Fruit fly (Drosophila melanogaster): ENCODE results near the gene CG16854.

Gene CG16854

DNA sequence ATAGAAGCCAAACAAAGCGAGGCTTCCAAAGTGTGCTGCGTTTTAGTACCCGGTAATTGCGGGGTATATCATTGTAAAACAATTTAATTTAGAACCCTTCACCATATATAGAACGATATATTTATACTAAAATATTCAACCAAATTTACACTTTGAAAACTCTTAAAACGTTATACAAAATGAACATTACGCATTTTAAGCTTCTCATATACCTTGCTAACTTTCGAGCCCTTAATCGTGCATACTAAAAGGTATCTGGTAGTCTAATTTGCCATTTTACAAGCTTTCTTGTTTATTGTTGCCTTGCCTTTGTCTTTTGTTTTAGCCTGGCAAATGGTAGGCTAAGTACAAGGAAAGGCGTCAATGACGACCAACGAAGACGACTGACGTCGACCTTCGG, 18.6 kb upstream of the CG16854 start:
- TF ChIP-seq OdsH (GFP tag; optimal IDR thresholded peaks at IDR 0.05) (no peak), Vsx2 (GFP tag; optimal IDR thresholded peaks at IDR 0.05; ENCODE audit: partially characterized antibody) (no peak), pan (optimal IDR thresholded peaks at IDR 0.05) (peak; percentile 21), br (GFP tag; optimal IDR thresholded peaks at IDR 0.05) (peak; percentile 11), Abd-B (GFP tag; optimal IDR thresholded peaks at IDR 0.05) (no peak), woc (GFP tag; optimal IDR thresholded peaks at IDR 0.05) (peak; percentile 55)

dm6 chr2L:11068441-11068840, 18.1 kb upstream of the CG16854 start:
- TF ChIP-seq Mio (GFP tag; optimal IDR thresholded peaks at IDR 0.05) (no peak), CG9705 (GFP tag; optimal IDR thresholded peaks at IDR 0.05) (no peak), Dif (GFP tag; optimal IDR thresholded peaks at IDR 0.05; ENCODE audit: partially characterized antibody) (no peak), psq (GFP tag; optimal IDR thresholded peaks at IDR 0.05) (no peak), dmrt93B (GFP tag; optimal IDR thresholded peaks at IDR 0.05) (no peak), tai (GFP tag; optimal IDR thresholded peaks at IDR 0.05) (no peak), fru (GFP tag; optimal IDR thresholded peaks at IDR 0.05) (no peak), Vsx2 (GFP tag; optimal IDR thresholded peaks at IDR 0.05; ENCODE audit: partially characterized antibody) (no peak), sage (GFP tag; optimal IDR thresholded peaks at IDR 0.05) (no peak), rgr (GFP tag; optimal IDR thresholded peaks at IDR 0.05) (no peak), h (GFP tag; optimal IDR thresholded peaks at IDR 0.05) (no peak)

DNA sequence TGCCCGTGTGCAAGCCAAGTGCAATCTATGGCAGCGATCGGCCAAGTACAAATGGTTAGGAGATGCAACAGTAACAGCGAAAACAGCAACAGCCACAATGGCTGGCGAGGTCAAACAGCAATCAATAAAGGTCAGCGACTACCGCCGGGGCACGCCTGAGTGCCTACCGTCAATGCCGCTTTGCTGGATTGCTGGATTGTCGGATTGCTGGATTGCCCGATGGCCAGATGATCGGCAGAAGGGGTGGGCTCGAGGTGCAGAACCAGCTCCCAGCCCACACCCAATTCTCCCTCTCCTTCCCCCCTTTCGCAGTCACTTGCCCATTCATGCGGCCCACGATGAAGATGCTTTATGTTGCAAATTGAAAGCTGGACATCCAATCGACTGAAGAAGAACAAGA, 17.6 kb upstream of the CG16854 start:
- peak; percentile 1 for TF ChIP-seq Dif (GFP tag; optimal IDR thresholded peaks at IDR 0.05; ENCODE audit: partially characterized antibody)
- no peak for TF ChIP-seq jim (GFP tag; optimal IDR thresholded peaks at IDR 0.05)

- peak; percentile 27 for TF ChIP-seq ey (GFP tag; optimal IDR thresholded peaks at IDR 0.05)
- peak; percentile 54 for TF ChIP-seq Sp1 (GFP tag; optimal IDR thresholded peaks at IDR 0.05)
- TF ChIP-seq br (GFP tag; optimal IDR thresholded peaks at IDR 0.05): peak; percentile 15
- no peak for TF ChIP-seq Dif (GFP tag; optimal IDR thresholded peaks at IDR 0.05; ENCODE audit: partially characterized antibody)
- TF ChIP-seq HLH106 (tag; optimal IDR thresholded peaks at IDR 0.05): peak; percentile 36
- peak; percentile 16 for TF ChIP-seq psq (GFP tag; optimal IDR thresholded peaks at IDR 0.05)
- peak; percentile 52 for TF ChIP-seq fru (GFP tag; optimal IDR thresholded peaks at IDR 0.05)
- peak in 1 of 2 experiments; percentile 32 for TF ChIP-seq foxo (GFP tag; optimal IDR thresholded peaks at IDR 0.05)
- peak; percentile 55 for TF ChIP-seq OdsH (GFP tag; optimal IDR thresholded peaks at IDR 0.05)
- no peak for TF ChIP-seq Myc (optimal IDR thresholded peaks at IDR 0.05)
- TF ChIP-seq woc (GFP tag; optimal IDR thresholded peaks at IDR 0.05): peak; percentile 37
- TF ChIP-seq h (GFP tag; optimal IDR thresholded peaks at IDR 0.05): peak; percentile 28
- TF ChIP-seq rgr (GFP tag; optimal IDR thresholded peaks at IDR 0.05): peak; percentile 21
- TF ChIP-seq usp (GFP tag; optimal IDR thresholded peaks at IDR 0.05): no peak
These were observed 17.0 kb upstream of the CG16854 start for dm6 chr2L:11069475-11069874.

dm6 chr2L:11070862-11071261, 15.7 kb upstream of the CG16854 start, which contains the start of gene CG14915:
TSS of gene CG14915 (plus strand) at chr2L:11071027.
- TF ChIP-seq N (GFP tag; optimal IDR thresholded peaks at IDR 0.05) (no peak), jim (GFP tag; optimal IDR thresholded peaks at IDR 0.05) (no peak)

DNA sequence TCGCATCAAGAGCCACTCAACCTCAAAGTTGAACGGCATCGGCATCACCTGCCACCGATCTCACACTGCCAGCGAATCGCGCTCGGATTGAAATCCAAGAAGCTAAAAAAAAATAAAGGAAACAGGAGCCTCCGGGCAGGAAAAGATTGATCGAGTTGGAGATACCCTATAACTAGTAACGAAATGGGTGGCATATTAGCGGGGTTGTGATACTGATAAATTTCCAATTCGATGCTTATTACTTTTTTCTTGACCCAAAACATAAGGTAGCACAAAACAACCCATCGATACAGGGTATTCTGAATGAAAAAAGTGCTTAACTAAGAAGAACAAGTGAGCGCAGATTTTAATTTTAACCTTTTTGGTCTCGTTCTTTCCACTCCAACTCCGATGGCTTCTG, 14.3 kb upstream of the CG16854 start:
- TF ChIP-seq rgr (GFP tag; optimal IDR thresholded peaks at IDR 0.05) (peak; percentile 73), Hr83 (GFP tag; optimal IDR thresholded peaks at IDR 0.05; ENCODE audit: poor library complexity, severe bottlenecking) (no peak), woc (GFP tag; optimal IDR thresholded peaks at IDR 0.05) (peak; percentile 88), CG9705 (GFP tag; optimal IDR thresholded peaks at IDR 0.05) (no peak), brk (GFP tag; optimal IDR thresholded peaks at IDR 0.05) (no peak), Hr78 (GFP tag; optimal IDR thresholded peaks at IDR 0.05) (no peak), HLH106 (tag; optimal IDR thresholded peaks at IDR 0.05) (peak; percentile 65), sage (GFP tag; optimal IDR thresholded peaks at IDR 0.05) (peak; percentile 47), Hnf4 (GFP tag; optimal IDR thresholded peaks at IDR 0.05) (peak; percentile 64), Rel (GFP tag; optimal IDR thresholded peaks at IDR 0.05) (no peak), Rel (tag; optimal IDR thresholded peaks at IDR 0.05) (no peak), N (GFP tag; optimal IDR thresholded peaks at IDR 0.05) (no peak), Myc (optimal IDR thresholded peaks at IDR 0.05) (no peak), Sp1 (GFP tag; optimal IDR thresholded peaks at IDR 0.05) (peak; percentile 69), foxo (GFP tag; optimal IDR thresholded peaks at IDR 0.05) (peak in 1 of 2 experiments; percentile 75), tai (GFP tag; optimal IDR thresholded peaks at IDR 0.05) (no peak), OdsH (GFP tag; optimal IDR thresholded peaks at IDR 0.05) (peak; percentile 70), Abd-B (GFP tag; optimal IDR thresholded peaks at IDR 0.05) (no peak), Dfd (GFP tag; optimal IDR thresholded peaks at IDR 0.05) (no peak), dsf (GFP tag; optimal IDR thresholded peaks at IDR 0.05; ENCODE audit: borderline replicate concordance) (no peak), dl (GFP tag; optimal IDR thresholded peaks at IDR 0.05; ENCODE audit: insufficient read depth in 1 of 2, partially characterized antibody in 2 of 2) (no peak), br (GFP tag; optimal IDR thresholded peaks at IDR 0.05) (peak; percentile 80), dmrt93B (GFP tag; optimal IDR thresholded peaks at IDR 0.05) (peak; percentile 48), CrebA (GFP tag; optimal IDR thresholded peaks at IDR 0.05; ENCODE audit: borderline replicate concordance) (peak; percentile 20), Jra (GFP tag; optimal IDR thresholded peaks at IDR 0.05) (no peak), lola (GFP tag; optimal IDR thresholded peaks at IDR 0.05) (no peak), psq (GFP tag; optimal IDR thresholded peaks at IDR 0.05) (peak; percentile 74), fru (GFP tag; optimal IDR thresholded peaks at IDR 0.05) (peak; percentile 79), ey (GFP tag; optimal IDR thresholded peaks at IDR 0.05) (peak; percentile 84), Vsx2 (GFP tag; optimal IDR thresholded peaks at IDR 0.05; ENCODE audit: partially characterized antibody) (no peak), Mio (GFP tag; optimal IDR thresholded peaks at IDR 0.05) (no peak), pan (optimal IDR thresholded peaks at IDR 0.05) (no peak)

Measured in whole organism, wandering third instar larva.